Fruit fly (Drosophila melanogaster) whole organism, pupa: ENCODE results near the gene FucTB.

ENCODE experiments used
- CG10348 ChIP-seq: fragments of 200-800 bp; sonication (Bioruptor generic); IDR thresholded peaks from 2 replicates; pipeline ENCODE4 v1.3.6; 2022; ENCODE audit warnings: missing biosample characterization, missing genetic modification characterization
- CG12605 ChIP-seq: fragments of 200-800 bp; sonication (Bioruptor generic); IDR thresholded peaks from 2 replicates; pipeline ENCODE4 v1.3.6; 2022; ENCODE audit warnings: missing biosample characterization, missing genetic modification characterization
- CG14655 ChIP-seq: fragments of 200-800 bp; sonication (Bioruptor generic); optimal IDR thresholded peaks from 3 replicates; lab custom pipeline; 2017; ENCODE audit warnings: mild to moderate bottlenecking, missing biosample characterization, missing genetic modification reagents, missing genetic modification characterization
- CG4496 ChIP-seq: fragments of 200-800 bp; sonication (Bioruptor generic); IDR thresholded peaks from 3 replicates; pipeline ENCODE4 v1.3.6; 2022; ENCODE audit warnings: missing biosample characterization, missing genetic modification characterization
- CG8301 ChIP-seq: fragments of 200-800 bp; sonication (Bioruptor generic); optimal IDR thresholded peaks from 2 replicates; lab custom pipeline; 2018; ENCODE audit warnings: missing biosample characterization, mild to moderate bottlenecking, missing genetic modification characterization
- EcR ChIP-seq: fragments of 200-800 bp; sonication (Bioruptor generic); optimal IDR thresholded peaks from 3 replicates; lab custom pipeline; 2019; ENCODE audit warnings: missing biosample characterization, missing genetic modification characterization, mild to moderate bottlenecking, moderate library complexity, missing genetic modification reagents
- Pif1B ChIP-seq: fragments of 200-800 bp; sonication (Bioruptor generic); optimal IDR thresholded peaks from 3 replicates; lab custom pipeline; 2016; ENCODE audit warnings: missing biosample characterization, missing genetic modification characterization
- Snoo ChIP-seq: fragments of 200-800 bp; sonication (Bioruptor generic); optimal IDR thresholded peaks from 3 replicates; lab custom pipeline; 2017; ENCODE audit warnings: missing biosample characterization, mild to moderate bottlenecking, missing genetic modification characterization, inconsistent platforms
- fd96Ca ChIP-seq: fragments of 200-800 bp; sonication (Bioruptor generic); IDR thresholded peaks from 3 replicates; pipeline ENCODE4 v1.3.6; 2022; ENCODE audit warnings: missing biosample characterization, missing genetic modification characterization
- gl ChIP-seq: fragments of 200-800 bp; sonication (Bioruptor generic); optimal IDR thresholded peaks from 2 replicates; lab custom pipeline; 2018; ENCODE audit warnings: missing biosample characterization, mild to moderate bottlenecking, missing genetic modification characterization

dm6 chr2L:9457865-9458264 lies 27.0 kb upstream of the FucTB start:
- TF ChIP-seq Pif1B: no peak
- TF ChIP-seq CG8301 (tag; lab: Kevin White, UChicago): no peak
- no peak for TF ChIP-seq CG14655 (GFP tag; lab: Kevin White, UChicago)
- TF ChIP-seq gl (tag; lab: Kevin White, UChicago): no peak
- TF ChIP-seq CG10348: no peak
- TF ChIP-seq fd96Ca (GFP tag; lab: Robert Waterston, UW): no peak
- TF ChIP-seq Snoo (tag; lab: Kevin White, UChicago): no peak
- TF ChIP-seq CG12605 (GFP tag; lab: Robert Waterston, UW): no peak
- TF ChIP-seq EcR (GFP tag; lab: Kevin White, UChicago): peak; percentile 91
- TF ChIP-seq CG4496 (GFP tag; lab: Robert Waterston, UW): no peak
